Worm (Caenorhabditis elegans) whole organism, young adult: ENCODE measurements around the gene C36E6.8.
"Not testable (repeated sequence)": the region's sequence is repeated elsewhere in the genome, so short reads cannot be mapped to it uniquely, and the experiment has no call there.

Experiments used
- B0019.2 ChIP-seq: fragments of 200-800 bp; sonication (Bioruptor generic); conservative IDR thresholded peaks from 2 replicates; pipeline ENCODE4 v1.3.6; 2022; ENCODE audit warnings: missing genetic modification reagents, missing genetic modification characterization, missing compliant biosample characterization
- C06A6.2 ChIP-seq: fragments of 200-800 bp; sonication (Bioruptor generic); conservative IDR thresholded peaks from 2 replicates; pipeline ENCODE4 v1.3.6; 2022; ENCODE audit warnings: missing genetic modification characterization, missing compliant biosample characterization
- C17E4.6 ChIP-seq: fragments of 200-800 bp; sonication (Bioruptor generic); IDR thresholded peaks from 2 replicates; pipeline ENCODE4 v1.3.6; 2022; ENCODE audit warnings: missing genetic modification reagents, missing genetic modification characterization, missing compliant biosample characterization
- D2030.7 ChIP-seq: fragments of 200-800 bp; sonication (Bioruptor generic); IDR thresholded peaks from 2 replicates; pipeline ENCODE4 v1.3.6; 2022; ENCODE audit warnings: missing genetic modification reagents, missing genetic modification characterization, missing compliant biosample characterization
- F33H1.4 ChIP-seq: fragments of 200-800 bp; sonication (Bioruptor generic); IDR thresholded peaks from 2 replicates; pipeline ENCODE4 v1.3.6; 2022; ENCODE audit warnings: missing genetic modification reagents, missing genetic modification characterization, missing compliant biosample characterization
- F37B4.10 ChIP-seq: fragments of 200-800 bp; sonication (Bioruptor generic); IDR thresholded peaks from 2 replicates; pipeline ENCODE4 v1.3.6; 2022; ENCODE audit warnings: missing genetic modification characterization, missing compliant biosample characterization
- F39B2.1 ChIP-seq: fragments of 200-800 bp; sonication (Bioruptor generic); IDR thresholded peaks from 2 replicates; pipeline ENCODE4 v1.3.6; 2022; ENCODE audit warnings: missing genetic modification reagents, missing genetic modification characterization, missing compliant biosample characterization
- K11D2.4 ChIP-seq: fragments of 200-800 bp; sonication (Bioruptor generic); IDR thresholded peaks from 2 replicates; pipeline ENCODE4 v1.3.6; 2022; ENCODE audit warnings: missing genetic modification reagents, missing genetic modification characterization, missing compliant biosample characterization
- Y53G8AR.9 ChIP-seq: fragments of 200-800 bp; sonication (Bioruptor generic); conservative IDR thresholded peaks from 2 replicates; pipeline ENCODE4 v1.3.6; 2022; ENCODE audit warnings: missing genetic modification reagents, missing genetic modification characterization, missing compliant biosample characterization
- Y56A3A.18 ChIP-seq: fragments of 200-800 bp; sonication (Bioruptor generic); IDR thresholded peaks from 2 replicates; pipeline ENCODE4 v1.3.6; 2022; ENCODE audit warnings: missing genetic modification reagents, missing genetic modification characterization, missing compliant biosample characterization
- Y95B8A.8 ChIP-seq: fragments of 200-800 bp; sonication (Bioruptor generic); IDR thresholded peaks from 2 replicates; pipeline ENCODE4 v1.3.6; 2022; ENCODE audit warnings: missing genetic modification reagents, missing genetic modification characterization, missing compliant biosample characterization
- aptf-2 ChIP-seq: fragments of 200-800 bp; sonication (Bioruptor generic); conservative IDR thresholded peaks from 2 replicates; pipeline ENCODE4 v1.3.6; 2022; ENCODE audit warnings: missing genetic modification reagents, missing genetic modification characterization, missing compliant biosample characterization
- aptf-3 ChIP-seq: fragments of 200-800 bp; sonication (Bioruptor generic); IDR thresholded peaks from 2 replicates; pipeline ENCODE4 v1.3.6; 2022; ENCODE audit warnings: missing genetic modification characterization, missing compliant biosample characterization
- attf-3 ChIP-seq: fragments of 200-800 bp; sonication (Bioruptor generic); conservative IDR thresholded peaks from 2 replicates; pipeline ENCODE4 v1.3.6; 2022; ENCODE audit warnings: missing genetic modification reagents, missing genetic modification characterization, missing compliant biosample characterization
- attf-6 ChIP-seq: fragments of 200-800 bp; sonication (Bioruptor generic); IDR thresholded peaks from 2 replicates; pipeline ENCODE4 v1.3.6; 2022; ENCODE audit warnings: missing genetic modification reagents, missing genetic modification characterization, missing compliant biosample characterization
- bed-1 ChIP-seq: fragments of 200-800 bp; sonication (Bioruptor generic); IDR thresholded peaks from 2 replicates; pipeline ENCODE4 v1.3.6; 2022; ENCODE audit warnings: missing genetic modification reagents, missing genetic modification characterization, missing compliant biosample characterization
- cebp-1 ChIP-seq, 2 experiments: fragments of 200-800 bp in 1 of 2; sonication (Bioruptor generic) in 1 of 2; sonication (generic microtip) in 1 of 2; IDR thresholded peaks in 1 of 2; optimal IDR thresholded peaks in 1 of 2; 2 replicates each; pipeline versions ENCODE4 v1.3.6 to Lab custom; 2017 to 2022; ENCODE audit warnings: missing compliant biosample characterization in 2 of 2, missing genetic modification characterization in 2 of 2, mild to moderate bottlenecking in 1 of 2, missing genetic modification reagents in 1 of 2, moderate library complexity in 1 of 2
- cebp-2 ChIP-seq: fragments of 200-800 bp; sonication (Bioruptor generic); IDR thresholded peaks from 2 replicates; pipeline ENCODE4 v1.3.6; 2022; ENCODE audit warnings: missing genetic modification characterization, missing compliant biosample characterization
- ceh-40 ChIP-seq: fragments of 200-800 bp; sonication (Bioruptor generic); IDR thresholded peaks from 2 replicates; pipeline ENCODE4 v1.3.6; 2022; ENCODE audit warnings: missing genetic modification characterization, missing compliant biosample characterization
- ceh-58 ChIP-seq: fragments of 200-800 bp; sonication (Bioruptor generic); IDR thresholded peaks from 2 replicates; pipeline ENCODE4 v1.3.6; 2022; ENCODE audit warnings: missing genetic modification characterization, missing compliant biosample characterization
- ceh-91 ChIP-seq: fragments of 200-800 bp; sonication (Bioruptor generic); IDR thresholded peaks from 2 replicates; pipeline ENCODE4 v1.3.6; 2022; ENCODE audit warnings: missing genetic modification reagents, missing genetic modification characterization, missing compliant biosample characterization
- dox-1 ChIP-seq: fragments of 200-800 bp; sonication (Bioruptor generic); IDR thresholded peaks from 2 replicates; pipeline ENCODE4 v1.3.6; 2022; ENCODE audit warnings: missing genetic modification reagents, missing genetic modification characterization, missing compliant biosample characterization
- egl-18 ChIP-seq: fragments of 200-800 bp; sonication (Bioruptor generic); IDR thresholded peaks from 2 replicates; pipeline ENCODE4 v1.3.6; 2022; ENCODE audit warnings: missing genetic modification reagents, missing genetic modification characterization, missing compliant biosample characterization
- egrh-3 ChIP-seq: fragments of 200-800 bp; sonication (Bioruptor generic); IDR thresholded peaks from 2 replicates; pipeline ENCODE4 v1.3.6; 2022; ENCODE audit warnings: missing genetic modification reagents, missing genetic modification characterization, missing compliant biosample characterization
- ekl-4 ChIP-seq: fragments of 200-800 bp; sonication (Bioruptor generic); IDR thresholded peaks from 2 replicates; pipeline ENCODE4 v1.3.6; 2022; ENCODE audit warnings: missing genetic modification reagents, missing genetic modification characterization, missing compliant biosample characterization
- hsf-1 ChIP-seq: fragments of 200-800 bp; sonication (Bioruptor generic); IDR thresholded peaks from 2 replicates; pipeline ENCODE4 v1.3.6; 2022; ENCODE audit warnings: missing genetic modification reagents, missing genetic modification characterization, missing compliant biosample characterization
- lag-1 ChIP-seq: fragments of 200-800 bp; sonication (Bioruptor generic); IDR thresholded peaks from 2 replicates; pipeline ENCODE4 v1.3.6; 2022; ENCODE audit warnings: missing genetic modification reagents, missing genetic modification characterization, missing compliant biosample characterization
- let-526 ChIP-seq: fragments of 200-800 bp; sonication (Bioruptor generic); IDR thresholded peaks from 2 replicates; pipeline ENCODE4 v1.3.6; 2022; ENCODE audit warnings: missing genetic modification reagents, missing genetic modification characterization, missing compliant biosample characterization
- lin-26 ChIP-seq: fragments of 200-800 bp; sonication (Bioruptor generic); IDR thresholded peaks from 2 replicates; pipeline ENCODE4 v1.3.6; 2022; ENCODE audit warnings: missing genetic modification reagents, missing genetic modification characterization, missing compliant biosample characterization
- madf-3 ChIP-seq: fragments of 200-800 bp; sonication (Bioruptor generic); IDR thresholded peaks from 2 replicates; pipeline ENCODE4 v1.3.6; 2022; ENCODE audit warnings: missing genetic modification reagents, missing genetic modification characterization, missing compliant biosample characterization
- madf-6 ChIP-seq: fragments of 200-800 bp; sonication (Bioruptor generic); IDR thresholded peaks from 2 replicates; pipeline ENCODE4 v1.3.6; 2022; ENCODE audit warnings: missing genetic modification reagents, missing genetic modification characterization, missing compliant biosample characterization
- mcd-1 ChIP-seq: fragments of 200-800 bp; sonication (Bioruptor generic); IDR thresholded peaks from 2 replicates; pipeline ENCODE4 v1.3.6; 2022; ENCODE audit warnings: missing genetic modification reagents, missing genetic modification characterization, missing compliant biosample characterization
- nfya-2 ChIP-seq: fragments of 200-800 bp; sonication (Bioruptor generic); IDR thresholded peaks from 2 replicates; pipeline ENCODE4 v1.3.6; 2022; ENCODE audit warnings: missing genetic modification reagents, missing genetic modification characterization, missing compliant biosample characterization
- nfyb-1 ChIP-seq: fragments of 200-800 bp; sonication (Bioruptor generic); IDR thresholded peaks from 2 replicates; pipeline ENCODE4 v1.3.6; 2022; ENCODE audit warnings: missing genetic modification reagents, missing genetic modification characterization, missing compliant biosample characterization
- nhr-120 ChIP-seq: fragments of 200-800 bp; sonication (Bioruptor generic); IDR thresholded peaks from 2 replicates; pipeline ENCODE4 v1.3.6; 2022; ENCODE audit warnings: missing genetic modification characterization, missing compliant biosample characterization
- pbrm-1 ChIP-seq: fragments of 200-800 bp; sonication (Bioruptor generic); IDR thresholded peaks from 2 replicates; pipeline ENCODE4 v1.3.6; 2022; ENCODE audit warnings: missing genetic modification reagents, missing genetic modification characterization, missing compliant biosample characterization
- rcor-1 ChIP-seq: fragments of 200-800 bp; sonication (Bioruptor generic); IDR thresholded peaks from 2 replicates; pipeline ENCODE4 v1.3.6; 2022; ENCODE audit warnings: missing genetic modification reagents, missing genetic modification characterization, missing compliant biosample characterization
- sea-2 ChIP-seq: fragments of 200-800 bp; sonication (Bioruptor generic); IDR thresholded peaks from 2 replicates; pipeline ENCODE4 v1.3.6; 2022; ENCODE audit warnings: missing genetic modification characterization, missing compliant biosample characterization
- ztf-25 ChIP-seq: fragments of 200-800 bp; sonication (Bioruptor generic); IDR thresholded peaks from 2 replicates; pipeline ENCODE4 v1.3.6; 2022; ENCODE audit warnings: missing genetic modification reagents, missing genetic modification characterization, missing compliant biosample characterization
- ztf-6 ChIP-seq: fragments of 200-800 bp; sonication (Bioruptor generic); IDR thresholded peaks from 2 replicates; pipeline ENCODE4 v1.3.6; 2022; ENCODE audit warnings: missing genetic modification reagents, missing genetic modification characterization, missing compliant biosample characterization

The C36E6.8 gene

DNA sequence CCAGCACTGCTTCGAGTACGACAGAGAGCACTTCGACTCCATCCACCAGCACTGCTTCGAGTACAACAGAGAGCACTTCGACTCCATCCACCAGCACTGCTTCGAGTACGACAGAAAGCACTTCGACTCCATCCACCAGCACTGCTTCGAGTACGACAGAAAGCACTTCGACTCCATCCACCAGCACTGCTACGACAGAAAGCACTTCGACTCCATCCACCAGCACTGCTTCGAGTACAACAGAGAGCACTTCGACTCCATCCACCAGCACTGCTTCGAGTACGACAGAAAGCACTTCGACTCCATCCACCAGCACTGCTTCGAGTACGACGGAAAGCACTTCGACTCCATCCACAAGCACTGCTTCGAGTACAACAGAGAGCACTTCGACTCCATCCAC is 4.1 kb downstream of the C36E6.8 start:
- TF ChIP-seq egl-18 (GFP tag; lab: Robert Waterston, UW) (peak; percentile 88; the same call in 1 of the 2 replicates), Y56A3A.18 (GFP tag; lab: Robert Waterston, UW) (peak; percentile 86; the same call in 1 of the 2 replicates), let-526 (peak; percentile 73; the same call in 1 of the 2 replicates), C06A6.2 (GFP tag; lab: Robert Waterston, UW) (peak; percentile 64; the same call in 1 of the 2 replicates), pbrm-1 (GFP tag; lab: Robert Waterston, UW) (0 out of 2 replicates have a peak, but pooled peaks have one; percentile 47), madf-6 (GFP tag; lab: Robert Waterston, UW) (0 out of 2 replicates have a peak, but pooled peaks have one; percentile 28), madf-3 (GFP tag; lab: Robert Waterston, UW) (peak; percentile 74; the same call in 1 of the 2 replicates), nhr-120 (GFP tag; lab: Robert Waterston, UW) (peak; percentile 97), D2030.7 (GFP tag; lab: Robert Waterston, UW) (peak; percentile 59), sea-2 (GFP tag; lab: Robert Waterston, UW) (peak; percentile 85), ztf-6 (GFP tag; lab: Robert Waterston, UW) (peak; percentile 90), F39B2.1 (GFP tag; lab: Robert Waterston, UW) (0 out of 2 replicates have a peak, but pooled peaks have one; percentile 10), attf-6 (GFP tag; lab: Robert Waterston, UW) (peak; percentile 70; the same call in 1 of the 2 replicates), egrh-3 (GFP tag; lab: Robert Waterston, UW) (peak; percentile 79; the same call in 1 of the 2 replicates), aptf-3 (peak; percentile 97), lag-1 (peak; percentile 96), nfyb-1 (peak; percentile 76), B0019.2 (peak; percentile 48), K11D2.4 (GFP tag; lab: Robert Waterston, UW) (0 out of 2 replicates have a peak, but pooled peaks have one; percentile 55), aptf-2 (GFP tag; lab: Robert Waterston, UW) (peak; percentile 70; the same call in 1 of the 2 replicates), nfya-2 (GFP tag; lab: Robert Waterston, UW) (0 out of 2 replicates have a peak, but pooled peaks have one; percentile 84), ceh-58 (GFP tag; lab: Robert Waterston, UW) (peak; percentile 92; the same call in 1 of the 2 replicates), ekl-4 (peak; percentile 67; the same call in 1 of the 2 replicates), cebp-2 (peak; percentile 99), Y53G8AR.9 (peak; percentile 71; the same call in 1 of the 2 replicates), cebp-1 (GFP tag; IDR thresholded peaks at IDR 0.05; lab: Robert Waterston, UW) (peak; percentile 57; the same call in 1 of the 2 replicates), ztf-25 (GFP tag; lab: Robert Waterston, UW) (peak; percentile 81; the same call in 1 of the 2 replicates)
- TF ChIP-seq cebp-1 (tag; optimal IDR thresholded peaks at IDR 0.05; lab: Kevin White, UChicago), result not testable (repeated sequence)

DNA sequence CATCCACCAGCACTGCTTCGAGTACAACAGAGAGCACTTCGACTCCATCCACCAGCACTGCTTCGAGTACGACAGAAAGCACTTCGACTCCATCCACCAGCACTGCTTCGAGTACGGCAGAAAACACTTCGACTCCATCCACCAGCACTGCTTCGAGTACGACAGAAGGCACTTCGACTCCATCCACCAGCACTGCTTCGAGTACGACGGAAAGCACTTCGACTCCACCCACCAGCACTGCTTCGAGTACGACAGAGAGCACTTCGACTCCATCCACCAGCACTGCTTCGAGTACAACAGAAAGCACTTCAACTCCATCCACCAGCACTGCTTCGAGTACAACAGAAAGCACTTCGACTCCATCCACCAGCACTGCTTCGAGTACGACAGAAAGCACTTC is 6.2 kb downstream of the C36E6.8 start:
- TF ChIP-seq Y56A3A.18 (GFP tag; lab: Robert Waterston, UW) (0 out of 2 replicates have a peak, but pooled peaks have one; percentile 59), madf-3 (GFP tag; lab: Robert Waterston, UW) (peak; percentile 85), lag-1 (0 out of 2 replicates have a peak, but pooled peaks have one; percentile 60), ceh-58 (GFP tag; lab: Robert Waterston, UW) (peak; percentile 90; the same call in 1 of the 2 replicates), Y53G8AR.9 (peak; percentile 36; the same call in 1 of the 2 replicates), F37B4.10 (GFP tag; lab: Robert Waterston, UW) (peak; percentile 76; the same call in 1 of the 2 replicates), mcd-1 (GFP tag; lab: Robert Waterston, UW) (peak; percentile 31; the same call in 1 of the 2 replicates), ekl-4 (peak; percentile 30; the same call in 1 of the 2 replicates), ceh-91 (GFP tag; lab: Robert Waterston, UW) (0 out of 2 replicates have a peak, but pooled peaks have one; percentile 10), dox-1 (GFP tag; lab: Robert Waterston, UW) (peak; percentile 30; the same call in 1 of the 2 replicates), let-526 (peak; percentile 13), sea-2 (GFP tag; lab: Robert Waterston, UW) (0 out of 2 replicates have a peak, but pooled peaks have one; percentile 69), egl-18 (GFP tag; lab: Robert Waterston, UW) (peak; percentile 86), rcor-1 (GFP tag; lab: Robert Waterston, UW) (peak; percentile 64), attf-6 (GFP tag; lab: Robert Waterston, UW) (peak; percentile 40; the same call in 1 of the 2 replicates), D2030.7 (GFP tag; lab: Robert Waterston, UW) (peak; percentile 16; the same call in 1 of the 2 replicates), F33H1.4 (GFP tag; lab: Robert Waterston, UW) (peak; percentile 28; the same call in 1 of the 2 replicates), ztf-25 (GFP tag; lab: Robert Waterston, UW) (peak; percentile 41; the same call in 1 of the 2 replicates), ceh-40 (0 out of 2 replicates have a peak, but pooled peaks have one; percentile 65), nhr-120 (GFP tag; lab: Robert Waterston, UW) (peak; percentile 77; the same call in 1 of the 2 replicates), bed-1 (GFP tag; lab: Robert Waterston, UW) (peak; percentile 87; the same call in 1 of the 2 replicates), hsf-1 (GFP tag; lab: Robert Waterston, UW) (peak; percentile 71; the same call in 1 of the 2 replicates), pbrm-1 (GFP tag; lab: Robert Waterston, UW) (0 out of 2 replicates have a peak, but pooled peaks have one; percentile 12), egrh-3 (GFP tag; lab: Robert Waterston, UW) (0 out of 2 replicates have a peak, but pooled peaks have one; percentile 6), nfyb-1 (0 out of 2 replicates have a peak, but pooled peaks have one; percentile 41), cebp-1 (GFP tag; IDR thresholded peaks at IDR 0.05; lab: Robert Waterston, UW) (peak; percentile 39; the same call in 1 of the 2 replicates), attf-3 (GFP tag; lab: Robert Waterston, UW) (peak; percentile 45; the same call in 1 of the 2 replicates), lin-26 (GFP tag; lab: Robert Waterston, UW) (peak; percentile 68; the same call in 1 of the 2 replicates), Y95B8A.8 (GFP tag; lab: Robert Waterston, UW) (peak; percentile 57), C17E4.6 (0 out of 2 replicates have a peak, but pooled peaks have one; percentile 35)
- TF ChIP-seq cebp-1 (tag; optimal IDR thresholded peaks at IDR 0.05; lab: Kevin White, UChicago), result not testable (repeated sequence)
- TF ChIP-seq, all 124 proteins: peak for 30; not testable (repeated sequence) for 94
